Worm (Caenorhabditis elegans): ENCODE results near the gene srlf-30.

- TF ChIP-seq ceh-6 (GFP tag; optimal IDR thresholded peaks at IDR 0.05) = no peak
- TF ChIP-seq nhr-11 (tag; optimal IDR thresholded peaks at IDR 0.05) = no peak
- no peak for TF ChIP-seq hlh-30 (tag; optimal IDR thresholded peaks at IDR 0.05; ENCODE audit: insufficient read depth)
- no peak for TF ChIP-seq tbx-2 (tag; optimal IDR thresholded peaks at IDR 0.05)
Observed at ce11 chrIV:10934786-10935185, 34.6 kb downstream of the srlf-30 start.
